Worm (Caenorhabditis elegans): ENCODE data around the gene Y70C5A.4.
A peak's percentile ranks its signal among the peaks of the same experiment; 100 is the strongest.

The Y70C5A.4 gene

DNA sequence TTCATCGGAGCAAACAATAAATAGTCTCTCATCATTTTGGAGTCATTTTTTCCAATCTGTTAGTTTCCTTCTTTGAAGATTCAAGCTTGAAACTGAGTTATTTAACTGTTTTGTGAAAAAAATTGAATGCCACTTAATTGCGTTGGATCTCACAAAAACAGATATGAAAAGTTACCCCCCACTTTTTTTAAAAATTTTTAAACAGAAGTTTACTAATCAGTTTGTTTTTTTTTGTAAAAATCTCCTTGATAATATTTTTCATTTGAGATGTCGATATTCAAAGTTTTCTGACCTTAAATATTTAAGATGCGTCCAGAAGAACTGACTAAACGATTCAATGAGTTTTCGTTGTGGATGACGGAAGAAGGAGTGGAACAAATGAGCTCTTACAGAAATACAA is 11.2 kb upstream of the Y70C5A.4 start, which contains the start of gene Y32B12C.1:
Y32B12C.1 (plus strand) TSS at position 301 of the 400 bp plus-strand sequence.
- TF ChIP-seq lin-39 (tag; optimal IDR thresholded peaks at IDR 0.05) (no peak), eor-1 (tag; optimal IDR thresholded peaks at IDR 0.05) (no peak), pqm-1 (tag; optimal IDR thresholded peaks at IDR 0.05) (no peak), nhr-23 (tag; optimal IDR thresholded peaks at IDR 0.05) (no peak), pha-4 (tag; optimal IDR thresholded peaks at IDR 0.05) (no peak), R02D3.7 (tag; optimal IDR thresholded peaks at IDR 0.05) (no peak), ceh-82 (tag; optimal IDR thresholded peaks at IDR 0.05) (no peak), nhr-28 (tag; optimal IDR thresholded peaks at IDR 0.05) (no peak), ceh-9 (tag; optimal IDR thresholded peaks at IDR 0.05) (no peak), fkh-2 (tag; optimal IDR thresholded peaks at IDR 0.05) (no peak), mdl-1 (tag; optimal IDR thresholded peaks at IDR 0.05) (no peak), nhr-76 (tag; optimal IDR thresholded peaks at IDR 0.05) (no peak), sea-2 (GFP tag; optimal IDR thresholded peaks at IDR 0.05) (no peak), ztf-4 (tag; optimal IDR thresholded peaks at IDR 0.05) (no peak), fos-1 (tag; optimal IDR thresholded peaks at IDR 0.05) (no peak), nhr-77 (tag; optimal IDR thresholded peaks at IDR 0.05) (no peak)

ce11 chrV:16608478-16608877 is 9.1 kb upstream of the Y70C5A.4 start:
- TF ChIP-seq fkh-2 (tag; optimal IDR thresholded peaks at IDR 0.05), result no peak
- TF ChIP-seq fos-1 (tag; optimal IDR thresholded peaks at IDR 0.05), result no peak
- no peak for TF ChIP-seq nhr-43 (tag; optimal IDR thresholded peaks at IDR 0.05; ENCODE audit: poor library complexity, severe bottlenecking)
- no peak for TF ChIP-seq unc-62 (GFP tag; optimal IDR thresholded peaks at IDR 0.05)
- TF ChIP-seq nfya-1 (tag; optimal IDR thresholded peaks at IDR 0.05; ENCODE audit: insufficient read depth), result no peak
- no peak for TF ChIP-seq mdl-1 (tag; optimal IDR thresholded peaks at IDR 0.05)
- peak; percentile 56 for TF ChIP-seq pha-4 (tag; optimal IDR thresholded peaks at IDR 0.05)
- TF ChIP-seq nhr-12 (tag; optimal IDR thresholded peaks at IDR 0.05), result no peak
- peak; percentile 59 for TF ChIP-seq elt-2 (tag; optimal IDR thresholded peaks at IDR 0.05)
- no peak for TF ChIP-seq ceh-28 (tag; optimal IDR thresholded peaks at IDR 0.05)
- no peak for TF ChIP-seq mml-1 (tag; optimal IDR thresholded peaks at IDR 0.05)
- TF ChIP-seq jun-1 (tag; optimal IDR thresholded peaks at IDR 0.05), result peak; percentile 63
- no peak for TF ChIP-seq nhr-23 (tag; optimal IDR thresholded peaks at IDR 0.05)
- TF ChIP-seq pqm-1 (tag; optimal IDR thresholded peaks at IDR 0.05), result peak; percentile 81
- no peak for TF ChIP-seq daf-12 (tag; optimal IDR thresholded peaks at IDR 0.05)

- TF ChIP-seq jun-1 (tag; optimal IDR thresholded peaks at IDR 0.05) (peak; percentile 48), pqm-1 (tag; optimal IDR thresholded peaks at IDR 0.05) (peak; percentile 78), pha-4 (tag; optimal IDR thresholded peaks at IDR 0.05) (peak; percentile 48), mdl-1 (tag; optimal IDR thresholded peaks at IDR 0.05) (no peak), ceh-28 (tag; optimal IDR thresholded peaks at IDR 0.05) (no peak), elt-2 (tag; optimal IDR thresholded peaks at IDR 0.05) (peak; percentile 87)
Observed at ce11 chrV:16610094-16610493, 7.5 kb upstream of the Y70C5A.4 start.

DNA sequence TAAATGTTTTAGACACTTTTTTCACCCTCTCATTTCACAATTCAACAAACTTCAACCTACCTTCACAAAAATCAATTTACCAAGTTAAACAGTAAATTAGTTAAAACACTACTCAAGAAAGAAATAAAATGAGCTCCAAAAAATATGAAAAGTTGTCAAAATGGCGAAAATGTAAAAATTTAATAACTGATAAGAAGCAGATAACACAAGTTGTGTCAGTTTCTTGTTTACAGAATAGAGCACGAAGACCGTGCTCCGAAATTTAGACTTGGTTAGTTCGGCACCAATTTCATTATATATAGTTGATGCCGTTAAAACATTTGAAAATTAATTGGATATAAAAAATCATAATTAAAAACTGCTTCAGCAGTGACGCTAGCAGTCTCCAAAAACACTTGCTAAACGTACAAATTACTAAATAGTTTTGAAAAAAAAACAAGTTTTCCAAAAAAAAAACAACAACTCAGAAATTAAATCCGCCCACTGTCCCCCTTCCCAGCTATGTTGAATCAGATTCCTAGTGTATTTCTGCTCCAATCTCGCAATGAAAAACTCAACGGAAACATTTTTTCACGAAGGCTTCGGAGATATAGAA is 6.7 kb upstream of the Y70C5A.4 start, which contains the start of gene srw-54:
srw-54 (plus strand) TSS at position 545 of the 595 bp plus-strand sequence.
- TF ChIP-seq elt-2 (tag; optimal IDR thresholded peaks at IDR 0.05), result peak; percentile 76
- no peak for TF ChIP-seq fkh-2 (tag; optimal IDR thresholded peaks at IDR 0.05)
- TF ChIP-seq egl-27 (tag; optimal IDR thresholded peaks at IDR 0.05), result no peak
- no peak for TF ChIP-seq ztf-11 (tag; optimal IDR thresholded peaks at IDR 0.05)
- no peak for TF ChIP-seq mdl-1 (tag; optimal IDR thresholded peaks at IDR 0.05)
- peak; percentile 66 for TF ChIP-seq pha-4 (tag; optimal IDR thresholded peaks at IDR 0.05)
- TF ChIP-seq pqm-1 (tag; optimal IDR thresholded peaks at IDR 0.05), result peak; percentile 33

- TF ChIP-seq mdl-1 (tag; optimal IDR thresholded peaks at IDR 0.05), result no peak
- no peak for TF ChIP-seq aly-2 (tag; optimal IDR thresholded peaks at IDR 0.05)
- peak; percentile 19 for TF ChIP-seq pha-4 (tag; optimal IDR thresholded peaks at IDR 0.05)
- peak; percentile 30 for TF ChIP-seq pqm-1 (tag; optimal IDR thresholded peaks at IDR 0.05)
- TF ChIP-seq lin-39 (tag; optimal IDR thresholded peaks at IDR 0.05), result no peak
- peak; percentile 60 for TF ChIP-seq elt-2 (tag; optimal IDR thresholded peaks at IDR 0.05)
Observed at ce11 chrV:16620874-16621273, 3.3 kb downstream of the Y70C5A.4 start, which contains the start of gene Y70C5A.3. TSS of gene Y70C5A.3 (minus strand) at chrV:16620923.

ce11 chrV:16621894-16622293 is 4.3 kb downstream of the Y70C5A.4 start:
- TF ChIP-seq snpc-4 (tag; optimal IDR thresholded peaks at IDR 0.05) (no peak), elt-2 (tag; optimal IDR thresholded peaks at IDR 0.05) (peak; percentile 18)

All from whole organism, L3 larva.